Fruit fly (Drosophila melanogaster): Measurements from ENCODE around the gene CG10365.

- TF ChIP-seq toe (GFP tag; optimal IDR thresholded peaks at IDR 0.05) (no peak), CG7101 (tag; optimal IDR thresholded peaks at IDR 0.05) (no peak), pad (GFP tag; optimal IDR thresholded peaks at IDR 0.05) (no peak), tj (GFP tag; optimal IDR thresholded peaks at IDR 0.05) (no peak)
These were observed 40.9 kb upstream of the CG10365 start, which contains the start of gene CG16710 for dm6 chr3R:23682203-23682602.
